Fruit fly (Drosophila melanogaster) whole organism, pupa: ENCODE data around the gene CG33639.

Experiments
- CG12605 ChIP-seq: fragments of 200-800 bp; sonication (Bioruptor generic); IDR thresholded peaks from 2 replicates; pipeline ENCODE4 v1.3.6; 2022; ENCODE audit warnings: missing biosample characterization, missing genetic modification characterization
- rn ChIP-seq: fragments of 200-800 bp; sonication (Bioruptor generic); IDR thresholded peaks from 2 replicates; pipeline ENCODE4 v1.3.6; 2022; ENCODE audit warnings: missing biosample characterization, missing genetic modification characterization

- TF ChIP-seq rn: no peak
- no peak for TF ChIP-seq CG12605 (GFP tag; lab: Robert Waterston, UW)
Observed at dm6 chrX:18266846-18267245, 41.0 kb upstream of the CG33639 start.
